Fruit fly (Drosophila melanogaster) whole organism, embryonic: ENCODE results near the gene CG1638.

ENCODE experiments used
- Bgb ChIP-seq: fragments of 200-800 bp; sonication (Bioruptor generic); IDR thresholded peaks from 2 replicates; pipeline ENCODE4 v1.3.6; 2022; ENCODE audit warnings: missing biosample characterization, missing genetic modification characterization; ENCODE audit not compliant: partially characterized antibody
- Blimp-1 ChIP-seq: fragments of 200-800 bp; sonication (Bioruptor generic); optimal IDR thresholded peaks from 3 replicates; lab custom pipeline; 2018; ENCODE audit warnings: missing biosample characterization, missing genetic modification characterization, mild to moderate bottlenecking, moderate library complexity, missing genetic modification reagents
- CG10147 ChIP-seq: fragments of 200-800 bp; sonication (Bioruptor generic); optimal IDR thresholded peaks from 2 replicates; lab custom pipeline; 2019; ENCODE audit warnings: missing biosample characterization, mild to moderate bottlenecking, missing genetic modification characterization, moderate library complexity
- CG10267 ChIP-seq: fragments of 200-800 bp; sonication (Bioruptor generic); optimal IDR thresholded peaks from 2 replicates; lab custom pipeline; 2018; ENCODE audit warnings: missing biosample characterization, mild to moderate bottlenecking, missing genetic modification characterization, moderate library complexity
- CG11093 ChIP-seq: fragments of 200-800 bp; sonication (Bioruptor generic); IDR thresholded peaks from 3 replicates; pipeline ENCODE4 v1.3.6; 2022; ENCODE audit warnings: missing biosample characterization, missing genetic modification characterization
- CG12071 ChIP-seq: fragments of 200-800 bp; sonication (Bioruptor generic); optimal IDR thresholded peaks from 3 replicates; lab custom pipeline; 2018; ENCODE audit warnings: missing biosample characterization, mild to moderate bottlenecking, missing genetic modification characterization
- CG12104 ChIP-seq: fragments of 200-800 bp; sonication (Bioruptor generic); optimal IDR thresholded peaks from 3 replicates; lab custom pipeline; 2016; ENCODE audit warnings: missing biosample characterization, missing genetic modification characterization
- CG12299 ChIP-seq: fragments of 200-800 bp; sonication (Bioruptor generic); optimal IDR thresholded peaks from 2 replicates; lab custom pipeline; 2018; ENCODE audit warnings: missing biosample characterization, mild to moderate bottlenecking, missing genetic modification characterization
- CG13296 ChIP-seq: fragments of 200-800 bp; sonication (Bioruptor generic); optimal IDR thresholded peaks from 3 replicates; lab custom pipeline; 2018; ENCODE audit warnings: missing biosample characterization, mild to moderate bottlenecking, missing genetic modification characterization
- CG13624 ChIP-seq: fragments of 200-800 bp; sonication (Bioruptor generic); optimal IDR thresholded peaks from 2 replicates; lab custom pipeline; 2016; ENCODE audit warnings: missing biosample characterization, missing genetic modification characterization
- CG2199 ChIP-seq: fragments of 200-800 bp; sonication (Bioruptor generic); IDR thresholded peaks from 3 replicates; pipeline ENCODE4 v1.3.6; 2022; ENCODE audit warnings: missing biosample characterization, missing genetic modification characterization
- CG2202 ChIP-seq: fragments of 200-800 bp; sonication (Bioruptor generic); optimal IDR thresholded peaks from 2 replicates; lab custom pipeline; 2018; ENCODE audit warnings: missing biosample characterization, mild to moderate bottlenecking, missing genetic modification characterization
- CG3281 ChIP-seq: fragments of 200-800 bp; sonication (Bioruptor generic); optimal IDR thresholded peaks from 3 replicates; lab custom pipeline; 2017; ENCODE audit warnings: missing biosample characterization, mild to moderate bottlenecking, missing genetic modification characterization
- CG43689 ChIP-seq: fragments of 200-800 bp; sonication (Bioruptor generic); IDR thresholded peaks from 2 replicates; pipeline ENCODE4 v1.3.6; 2022; ENCODE audit warnings: missing biosample characterization, missing genetic modification characterization
- CG4404 ChIP-seq: fragments of 200-800 bp; sonication (Bioruptor generic); IDR thresholded peaks from 2 replicates; pipeline ENCODE4 v1.3.6; 2022; ENCODE audit warnings: missing biosample characterization, missing genetic modification characterization
- CG6254 ChIP-seq: fragments of 200-800 bp; sonication (Bioruptor generic); optimal IDR thresholded peaks from 3 replicates; lab custom pipeline; 2017; ENCODE audit warnings: mild to moderate bottlenecking, missing biosample characterization, missing genetic modification reagents, missing genetic modification characterization
- CG6689 ChIP-seq: fragments of 200-800 bp; sonication (Bioruptor generic); IDR thresholded peaks from 2 replicates; pipeline ENCODE4 v1.3.6; 2022; ENCODE audit warnings: missing biosample characterization, missing genetic modification characterization
- CG7786 ChIP-seq: fragments of 200-800 bp; sonication (Bioruptor generic); optimal IDR thresholded peaks from 2 replicates; lab custom pipeline; 2016; ENCODE audit warnings: missing biosample characterization, missing genetic modification characterization
- CG9437 ChIP-seq: fragments of 200-800 bp; sonication (Bioruptor generic); optimal IDR thresholded peaks from 2 replicates; lab custom pipeline; 2018; ENCODE audit warnings: missing biosample characterization, mild to moderate bottlenecking, missing genetic modification characterization
- CrebB ChIP-seq: fragments of 200-800 bp; sonication (Bioruptor generic); optimal IDR thresholded peaks from 3 replicates; lab custom pipeline; 2018; ENCODE audit warnings: missing biosample characterization, mild to moderate bottlenecking, missing genetic modification characterization
- Dbx ChIP-seq: fragments of 200-800 bp; sonication (Bioruptor generic); IDR thresholded peaks from 3 replicates; pipeline ENCODE4 v1.3.6; 2022; ENCODE audit warnings: missing biosample characterization, missing genetic modification characterization
- Deaf1 ChIP-seq: fragments of 200-800 bp; optimal IDR thresholded peaks from 3 replicates; lab custom pipeline; 2019; ENCODE audit warnings: missing biosample characterization, mild to moderate bottlenecking, missing genetic modification characterization, moderate library complexity
- Gsc ChIP-seq: fragments of 200-800 bp; sonication (Bioruptor generic); IDR thresholded peaks from 2 replicates; pipeline ENCODE4 v1.3.6; 2022; ENCODE audit warnings: missing biosample characterization, missing genetic modification characterization
- HLHmδ ChIP-seq: fragments of 200-800 bp; sonication (Bioruptor generic); optimal IDR thresholded peaks from 2 replicates; lab custom pipeline; 2018; ENCODE audit warnings: missing biosample characterization, mild to moderate bottlenecking, missing genetic modification characterization, moderate library complexity
- Hand ChIP-seq: fragments of 200-800 bp; sonication (Bioruptor generic); optimal IDR thresholded peaks from 2 replicates; lab custom pipeline; 2017; ENCODE audit warnings: mild to moderate bottlenecking, missing biosample characterization, missing genetic modification reagents, missing genetic modification characterization
- Jarid2 ChIP-seq: fragments of 200-800 bp; sonication (Bioruptor generic); optimal IDR thresholded peaks from 3 replicates; lab custom pipeline; 2017; ENCODE audit warnings: mild to moderate bottlenecking, missing biosample characterization, missing genetic modification reagents, missing genetic modification characterization
- Kr ChIP-seq: fragments of 200-800 bp; sonication (Bioruptor generic); optimal IDR thresholded peaks from 2 replicates; lab custom pipeline; 2017; ENCODE audit warnings: missing biosample characterization, mild to moderate bottlenecking, missing genetic modification characterization
- NFAT ChIP-seq: fragments of 200-800 bp; sonication (Bioruptor generic); IDR thresholded peaks from 2 replicates; pipeline ENCODE4 v1.3.6; 2022; ENCODE audit warnings: missing biosample characterization, missing genetic modification characterization
- NK7.1 ChIP-seq: fragments of 200-800 bp; sonication (Bioruptor generic); optimal IDR thresholded peaks from 3 replicates; lab custom pipeline; 2016; ENCODE audit warnings: missing biosample characterization, missing genetic modification characterization
- Nf-YB ChIP-seq: fragments of 200-800 bp; sonication (Bioruptor generic); optimal IDR thresholded peaks from 3 replicates; lab custom pipeline; 2019; ENCODE audit warnings: missing biosample characterization, mild to moderate bottlenecking, missing genetic modification characterization, moderate library complexity
- PHDP ChIP-seq: fragments of 200-800 bp; sonication (Bioruptor generic); optimal IDR thresholded peaks from 3 replicates; lab custom pipeline; 2018; ENCODE audit warnings: missing biosample characterization, mild to moderate bottlenecking, missing genetic modification characterization, moderate library complexity
- Spps ChIP-seq: fragments of 200-800 bp; sonication (Bioruptor generic); optimal IDR thresholded peaks from 2 replicates; lab custom pipeline; 2018; ENCODE audit warnings: missing biosample characterization, mild to moderate bottlenecking, missing genetic modification characterization
- Sry-δ ChIP-seq: fragments of 200-800 bp; sonication (Bioruptor generic); optimal IDR thresholded peaks from 2 replicates; lab custom pipeline; 2016; ENCODE audit warnings: missing biosample characterization, missing genetic modification characterization
- aop ChIP-seq: fragments of 200-800 bp; sonication (Bioruptor generic); IDR thresholded peaks from 2 replicates; pipeline ENCODE4 v1.3.6; 2022; ENCODE audit warnings: missing biosample characterization, missing genetic modification characterization
- ap ChIP-seq: fragments of 200-800 bp; sonication (Bioruptor generic); IDR thresholded peaks from 2 replicates; pipeline ENCODE4 v1.3.6; 2022; ENCODE audit warnings: missing biosample characterization, missing genetic modification characterization
- eve ChIP-seq, 2 experiments: fragments of >200 bp; optimal IDR thresholded peaks; 2 replicates each; lab custom pipeline; 2017; ENCODE audit warnings: missing biosample characterization in 2 of 2, missing genetic modification characterization in 2 of 2
- fd3F ChIP-seq: fragments of 200-800 bp; sonication (Bioruptor generic); optimal IDR thresholded peaks from 2 replicates; lab custom pipeline; 2018; ENCODE audit warnings: missing biosample characterization, mild to moderate bottlenecking, missing genetic modification characterization, moderate library complexity
- ftz-f1 ChIP-seq: fragments of 200-800 bp; sonication (Bioruptor generic); optimal IDR thresholded peaks from 2 replicates; lab custom pipeline; 2016; ENCODE audit warnings: missing biosample characterization, missing genetic modification characterization
- grau ChIP-seq: fragments of 200-800 bp; optimal IDR thresholded peaks from 3 replicates; lab custom pipeline; 2019; ENCODE audit warnings: missing biosample characterization, mild to moderate bottlenecking, missing genetic modification characterization, moderate library complexity
- hbn ChIP-seq: fragments of 200-800 bp; sonication (Bioruptor generic); IDR thresholded peaks from 2 replicates; pipeline ENCODE4 v1.3.6; 2022; ENCODE audit warnings: missing biosample characterization, missing genetic modification characterization; ENCODE audit not compliant: partially characterized antibody
- lbe ChIP-seq: fragments of 200-800 bp; sonication (Bioruptor generic); optimal IDR thresholded peaks from 2 replicates; lab custom pipeline; 2016; ENCODE audit warnings: missing biosample characterization, mild to moderate bottlenecking, missing genetic modification characterization
- luna ChIP-seq: fragments of 200-800 bp; sonication (Bioruptor generic); optimal IDR thresholded peaks from 2 replicates; lab custom pipeline; 2016; ENCODE audit warnings: missing biosample characterization, missing genetic modification characterization
- mam ChIP-seq: fragments of 200-800 bp; sonication (Bioruptor generic); optimal IDR thresholded peaks from 3 replicates; lab custom pipeline; 2016; ENCODE audit warnings: missing biosample characterization, missing genetic modification characterization
- nerfin-1 ChIP-seq: fragments of 200-800 bp; sonication (Bioruptor generic); optimal IDR thresholded peaks from 3 replicates; lab custom pipeline; 2019; ENCODE audit warnings: missing biosample characterization, mild to moderate bottlenecking, missing genetic modification characterization, moderate library complexity
- nerfin-2 ChIP-seq: fragments of 200-800 bp; sonication (Bioruptor generic); IDR thresholded peaks from 2 replicates; pipeline ENCODE4 v1.3.6; 2022; ENCODE audit warnings: missing biosample characterization, missing genetic modification characterization; ENCODE audit not compliant: partially characterized antibody
- phol ChIP-seq: fragments of 200-800 bp; sonication (Bioruptor generic); optimal IDR thresholded peaks from 3 replicates; lab custom pipeline; 2018; ENCODE audit warnings: missing biosample characterization, mild to moderate bottlenecking, missing genetic modification characterization, moderate library complexity
- pros ChIP-seq: fragments of 200-800 bp; sonication (Bioruptor generic); optimal IDR thresholded peaks from 3 replicates; lab custom pipeline; 2019; ENCODE audit warnings: missing biosample characterization, mild to moderate bottlenecking, missing genetic modification characterization, moderate library complexity
- ranshi ChIP-seq: fragments of 200-800 bp; sonication (Bioruptor generic); IDR thresholded peaks from 2 replicates; pipeline ENCODE4 v1.3.6; 2022; ENCODE audit warnings: missing biosample characterization, missing genetic modification characterization
- sd ChIP-seq: fragments of 200-800 bp; sonication (Bioruptor generic); optimal IDR thresholded peaks from 3 replicates; lab custom pipeline; 2018; ENCODE audit warnings: missing biosample characterization, mild to moderate bottlenecking, missing genetic modification characterization, moderate library complexity
- ssp ChIP-seq: fragments of 200-800 bp; sonication (Bioruptor generic); IDR thresholded peaks from 2 replicates; pipeline ENCODE4 v1.3.6; 2022; ENCODE audit warnings: missing biosample characterization, missing genetic modification characterization
- yki ChIP-seq: fragments of >200 bp; optimal IDR thresholded peaks from 3 replicates; lab custom pipeline; 2018

The CG1638 gene

dm6 chr3R:31566738-31567137 is 23.6 kb upstream of the CG1638 start (continued):
- TF ChIP-seq phol (tag; lab: Kevin White, UChicago), result peak; percentile 68
- no peak for TF ChIP-seq CG12071
- TF ChIP-seq ftz-f1, result no peak
- TF ChIP-seq Spps (tag; lab: Kevin White, UChicago), result peak; percentile 32
- 0 out of 2 replicates have a peak, but pooled peaks have one; percentile 44 for TF ChIP-seq ap
- TF ChIP-seq Dbx (GFP tag; lab: Robert Waterston, UW), result no peak
- no peak for TF ChIP-seq CG3281 (GFP tag; lab: Kevin White, UChicago)
- TF ChIP-seq Sry-δ, result no peak
- no peak for TF ChIP-seq CG12104 (GFP tag; lab: Kevin White, UChicago)
- no peak for TF ChIP-seq yki (lab: Kevin White, UChicago)
- TF ChIP-seq fd3F (GFP tag; lab: Kevin White, UChicago), result no peak
- TF ChIP-seq eve (GFP tag; optimal IDR thresholded peaks at IDR 0.05; lab: Kevin White, UChicago), result no peak
- TF ChIP-seq CG12299 (tag; lab: Kevin White, UChicago), result peak; percentile 15
- peak; percentile 66; the same call in 1 of the 2 replicates for TF ChIP-seq ranshi (GFP tag; lab: Robert Waterston, UW)
- TF ChIP-seq mam (GFP tag; lab: Kevin White, UChicago), result no peak
- no peak for TF ChIP-seq CG9437
- TF ChIP-seq Blimp-1, result peak; percentile 66
- TF ChIP-seq Hand, result no peak
- TF ChIP-seq HLHmδ (GFP tag; lab: Kevin White, UChicago), result no peak
- peak; percentile 48 for TF ChIP-seq ssp (GFP tag; lab: Robert Waterston, UW)
- no peak for TF ChIP-seq CG11093
- TF ChIP-seq CG13624 (GFP tag; lab: Kevin White, UChicago), result no peak
- no peak for TF ChIP-seq Bgb (GFP tag; lab: Robert Waterston, UW)
- TF ChIP-seq sd (tag; lab: Kevin White, UChicago), result no peak
- TF ChIP-seq grau (tag; lab: Kevin White, UChicago), result peak; percentile 39
- no peak for TF ChIP-seq CrebB
- no peak for TF ChIP-seq CG2199 (GFP tag; lab: Robert Waterston, UW)
- TF ChIP-seq Jarid2 (GFP tag; lab: Kevin White, UChicago), result no peak
- peak; percentile 76 for TF ChIP-seq CG6689 (GFP tag; lab: Robert Waterston, UW)
- peak; percentile 28 for TF ChIP-seq nerfin-1 (tag; lab: Kevin White, UChicago)
- TF ChIP-seq CG6254 (GFP tag; lab: Kevin White, UChicago), result no peak
- TF ChIP-seq Gsc (GFP tag; lab: Robert Waterston, UW), result peak; percentile 44; the same call in 1 of the 2 replicates
- TF ChIP-seq CG2202 (tag; lab: Kevin White, UChicago), result peak; percentile 40
- TF ChIP-seq nerfin-2, result no peak
- TF ChIP-seq PHDP, result peak; percentile 21
- no peak for TF ChIP-seq NFAT (GFP tag; lab: Robert Waterston, UW)
- TF ChIP-seq luna (GFP tag; lab: Kevin White, UChicago), result no peak
- TF ChIP-seq CG43689 (GFP tag; lab: Robert Waterston, UW), result no peak
- no peak for TF ChIP-seq aop (GFP tag; lab: Robert Waterston, UW)
- no peak; the same call in 1 of the 2 replicates for TF ChIP-seq CG4404 (GFP tag; lab: Robert Waterston, UW)
- no peak for TF ChIP-seq CG13296 (GFP tag; lab: Kevin White, UChicago)
- TF ChIP-seq NK7.1, result peak; percentile 20
- no peak for TF ChIP-seq Kr (GFP tag; lab: Kevin White, UChicago)
- TF ChIP-seq hbn (GFP tag; lab: Robert Waterston, UW), result no peak
- no peak for TF ChIP-seq Nf-YB (GFP tag; lab: Kevin White, UChicago)
- no peak for TF ChIP-seq Deaf1
- peak; percentile 44 for TF ChIP-seq CG10267 (tag; lab: Kevin White, UChicago)
- peak; percentile 14 for TF ChIP-seq CG7786
- no peak for TF ChIP-seq lbe
- no peak for TF ChIP-seq pros (GFP tag; lab: Kevin White, UChicago)
- no peak for TF ChIP-seq CG10147 (GFP tag; lab: Kevin White, UChicago)
